Fruit fly (Drosophila melanogaster): ENCODE measurements around the gene Cog4.

Gene Cog4

dm6 chr2L:10496338-10496737 lies 7.9 kb upstream of the Cog4 start:
- TF ChIP-seq CG14710 (tag; optimal IDR thresholded peaks at IDR 0.05) (no peak), MBD-R2 (GFP tag; IDR thresholded peaks at IDR 0.05) (0 out of 2 replicates have a peak, but pooled peaks have one; percentile 14), luna (GFP tag; optimal IDR thresholded peaks at IDR 0.05) (no peak), Optix (GFP tag; IDR thresholded peaks at IDR 0.05) (0 out of 3 replicates have a peak, but pooled peaks have one; percentile 9), ci (GFP tag; IDR thresholded peaks at IDR 0.05) (peak; percentile 71; the same call in 2 of the 3 replicates), rib (GFP tag; IDR thresholded peaks at IDR 0.05) (0 out of 2 replicates have a peak, but pooled peaks have one; percentile 25), bsh (GFP tag; optimal IDR thresholded peaks at IDR 0.05) (no peak), so (GFP tag; IDR thresholded peaks at IDR 0.05) (0 out of 3 replicates have a peak, but pooled peaks have one; percentile 7), peb (GFP tag; IDR thresholded peaks at IDR 0.05) (0 out of 2 replicates have a peak, but pooled peaks have one; percentile 11), Hey (tag; optimal IDR thresholded peaks at IDR 0.05) (peak; percentile 98), CG7963 (GFP tag; IDR thresholded peaks at IDR 0.05; ENCODE audit: partially characterized antibody) (no peak), sug (tag; optimal IDR thresholded peaks at IDR 0.05) (peak; percentile 30), vvl (GFP tag; IDR thresholded peaks at IDR 0.05) (peak; percentile 32; the same call in 1 of the 2 replicates), Rfx (GFP tag; IDR thresholded peaks at IDR 0.05) (peak; percentile 18; the same call in 1 of the 2 replicates)

dm6 chr2L:10495495-10495894 lies 7.1 kb upstream of the Cog4 start:
- TF ChIP-seq Asciz (GFP tag; optimal IDR thresholded peaks at IDR 0.05): peak; percentile 40
- TF ChIP-seq br (optimal IDR thresholded peaks at IDR 0.05): no peak
- TF ChIP-seq sens (GFP tag): peak; percentile 63

dm6 chr2L:10491354-10491753 lies 2.9 kb upstream of the Cog4 start, which contains the start of gene CG13144:
CG13144 (minus strand) TSS chr2L:10491454.
- no peak for TF ChIP-seq kah (GFP tag; optimal IDR thresholded peaks at IDR 0.05)
- TF ChIP-seq CG2202 (tag; optimal IDR thresholded peaks at IDR 0.05): no peak
- TF ChIP-seq CG9876 (GFP tag; optimal IDR thresholded peaks at IDR 0.05): no peak
- TF ChIP-seq ci (GFP tag; IDR thresholded peaks at IDR 0.05): 0 out of 3 replicates have a peak, but pooled peaks have one; percentile 41
- TF ChIP-seq dmrt99B (tag; optimal IDR thresholded peaks at IDR 0.05): no peak
- TF ChIP-seq gsb (GFP tag; IDR thresholded peaks at IDR 0.05): 0 out of 2 replicates have a peak, but pooled peaks have one; percentile 29
- TF ChIP-seq Jarid2 (GFP tag; optimal IDR thresholded peaks at IDR 0.05): no peak
- no peak for TF ChIP-seq CG6254 (GFP tag; optimal IDR thresholded peaks at IDR 0.05)
- no peak for TF ChIP-seq CG11085 (GFP tag; IDR thresholded peaks at IDR 0.05)
- TF ChIP-seq D19A (tag; optimal IDR thresholded peaks at IDR 0.05): no peak
- no peak for TF ChIP-seq CG16813 (GFP tag; IDR thresholded peaks at IDR 0.05; ENCODE audit: partially characterized antibody)
- TF ChIP-seq CG4404 (GFP tag; IDR thresholded peaks at IDR 0.05): no peak

- peak; percentile 72 for TF ChIP-seq CG15514 (GFP tag; optimal IDR thresholded peaks at IDR 0.05)
- TF ChIP-seq pzg (GFP tag; optimal IDR thresholded peaks at IDR 0.05): peak; percentile 57
- no peak for TF ChIP-seq CG3407 (GFP tag; optimal IDR thresholded peaks at IDR 0.05)
- no peak for TF ChIP-seq CG8944 (GFP tag; optimal IDR thresholded peaks at IDR 0.05)
- no peak for TF ChIP-seq CG3065 (GFP tag; optimal IDR thresholded peaks at IDR 0.05)
- TF ChIP-seq BtbVII (GFP tag; optimal IDR thresholded peaks at IDR 0.05): no peak
- no peak for TF ChIP-seq CG18011 (GFP tag; optimal IDR thresholded peaks at IDR 0.05)
- no peak for TF ChIP-seq ssp (GFP tag; IDR thresholded peaks at IDR 0.05)
- TF ChIP-seq CG18476 (GFP tag; optimal IDR thresholded peaks at IDR 0.05): no peak
- peak; percentile 86 for TF ChIP-seq Sry-δ (GFP tag; optimal IDR thresholded peaks at IDR 0.05)
- no peak for TF ChIP-seq CG14860 (GFP tag; IDR thresholded peaks at IDR 0.05; ENCODE audit: partially characterized antibody)
- TF ChIP-seq CG2116 (GFP tag; optimal IDR thresholded peaks at IDR 0.05): peak; percentile 41
- TF ChIP-seq CG12219 (GFP tag; optimal IDR thresholded peaks at IDR 0.05): no peak
- no peak for TF ChIP-seq CG3163 (GFP tag; optimal IDR thresholded peaks at IDR 0.05)
- TF ChIP-seq CG10979 (tag; optimal IDR thresholded peaks at IDR 0.05): no peak
- TF ChIP-seq YL-1 (GFP tag; optimal IDR thresholded peaks at IDR 0.05): no peak
- no peak for TF ChIP-seq CG6765 (GFP tag; optimal IDR thresholded peaks at IDR 0.05)
- no peak for TF ChIP-seq Usf (GFP tag; optimal IDR thresholded peaks at IDR 0.05)
- no peak for TF ChIP-seq ash1 (GFP tag; optimal IDR thresholded peaks at IDR 0.05)
- TF ChIP-seq Asciz (GFP tag; optimal IDR thresholded peaks at IDR 0.05): no peak
- peak; percentile 56; the same call in 2 of the 3 replicates for TF ChIP-seq CG16813 (GFP tag; IDR thresholded peaks at IDR 0.05; ENCODE audit: partially characterized antibody)
Measured at dm6 chr2L:10483073-10483472, 5.3 kb downstream of the Cog4 start, which contains the start of gene Grip75. Grip75 (plus strand) TSS chr2L:10483295.

Measured in whole organism, embryonic.